Fruit fly (Drosophila melanogaster): ENCODE data around the gene hid.

hid gene

dm6 chr3L:18192858-18193478 is 7.5 kb upstream of the hid start (continued):
- no peak for TF ChIP-seq CG3995 (GFP tag; optimal IDR thresholded peaks at IDR 0.05)
- no peak for TF ChIP-seq cad (GFP tag; optimal IDR thresholded peaks at IDR 0.05)
- TF ChIP-seq CG5953 (GFP tag; IDR thresholded peaks at IDR 0.05), result no peak
- TF ChIP-seq en (GFP tag; optimal IDR thresholded peaks at IDR 0.05), result no peak
- no peak; the same call in 1 of the 2 replicates for TF ChIP-seq Gsc (GFP tag; IDR thresholded peaks at IDR 0.05)
- TF ChIP-seq ewg (GFP tag; optimal IDR thresholded peaks at IDR 0.05), result peak; percentile 45
- no peak for TF ChIP-seq BEAF-32 (GFP tag; optimal IDR thresholded peaks at IDR 0.05)
- no peak; the same call in 1 of the 2 replicates for TF ChIP-seq CG3847 (GFP tag; IDR thresholded peaks at IDR 0.05)
- no peak for TF ChIP-seq Sin3A (optimal IDR thresholded peaks at IDR 0.05)
- TF ChIP-seq Ravus (GFP tag; IDR thresholded peaks at IDR 0.05), result peak; percentile 13; the same call in 1 of the 2 replicates
- TF ChIP-seq CG12391 (tag; optimal IDR thresholded peaks at IDR 0.05), result peak; percentile 91
- TF ChIP-seq fu2 (GFP tag; optimal IDR thresholded peaks at IDR 0.05), result no peak
- no peak for TF ChIP-seq CG2199 (GFP tag; IDR thresholded peaks at IDR 0.05)
- TF ChIP-seq CG15479 (GFP tag; optimal IDR thresholded peaks at IDR 0.05), result peak; percentile 38
- TF ChIP-seq CG13775 (GFP tag; optimal IDR thresholded peaks at IDR 0.05), result peak; percentile 84
- peak; percentile 30 for TF ChIP-seq jing (GFP tag; optimal IDR thresholded peaks at IDR 0.05)
- TF ChIP-seq CG34376 (GFP tag; optimal IDR thresholded peaks at IDR 0.05), result no peak
- TF ChIP-seq CG4617 (GFP tag; optimal IDR thresholded peaks at IDR 0.05; ENCODE audit: borderline replicate concordance), result peak; percentile 19
- no peak for TF ChIP-seq jumu (GFP tag; optimal IDR thresholded peaks at IDR 0.05)
- TF ChIP-seq Mes4 (GFP tag; optimal IDR thresholded peaks at IDR 0.05), result no peak
- TF ChIP-seq CG32532 (GFP tag; IDR thresholded peaks at IDR 0.05), result peak; percentile 60; the same call in 1 of the 2 replicates
- peak; percentile 96 for TF ChIP-seq dmrt11E (tag; optimal IDR thresholded peaks at IDR 0.05)
- TF ChIP-seq Eip74EF (GFP tag; optimal IDR thresholded peaks at IDR 0.05), result peak in 1 of 2 experiments; percentile 64
- no peak for TF ChIP-seq CG43689 (GFP tag; IDR thresholded peaks at IDR 0.05)
- no peak for TF ChIP-seq CG34224 (GFP tag; IDR thresholded peaks at IDR 0.05; ENCODE audit: partially characterized antibody)
- peak; percentile 60 for TF ChIP-seq CG9817 (tag; optimal IDR thresholded peaks at IDR 0.05)
- TF ChIP-seq hb (GFP tag; IDR thresholded peaks at IDR 0.05; ENCODE audit: partially characterized antibody), result no peak
- TF ChIP-seq dmrt99B (tag; optimal IDR thresholded peaks at IDR 0.05), result peak; percentile 87
- TF ChIP-seq crc (GFP tag; optimal IDR thresholded peaks at IDR 0.05), result no peak
- no peak for TF ChIP-seq rib (GFP tag; IDR thresholded peaks at IDR 0.05)
- TF ChIP-seq CG1233 (GFP tag; optimal IDR thresholded peaks at IDR 0.05), result peak; percentile 75
- TF ChIP-seq H15 (GFP tag; IDR thresholded peaks at IDR 0.05), result no peak
- TF ChIP-seq CG6254 (GFP tag; optimal IDR thresholded peaks at IDR 0.05), result peak; percentile 82
- peak; percentile 73 for TF ChIP-seq CG4820 (GFP tag; optimal IDR thresholded peaks at IDR 0.05)
- peak; percentile 77 for TF ChIP-seq Meics (GFP tag; optimal IDR thresholded peaks at IDR 0.05)
- no peak for TF ChIP-seq Hmx (GFP tag; optimal IDR thresholded peaks at IDR 0.05)
- no peak for TF ChIP-seq CG1792 (GFP tag; optimal IDR thresholded peaks at IDR 0.05)
- TF ChIP-seq CG31388 (GFP tag; optimal IDR thresholded peaks at IDR 0.05), result peak; percentile 34
- no peak for TF ChIP-seq ERR (GFP tag; optimal IDR thresholded peaks at IDR 0.05)
- no peak for TF ChIP-seq disco-r (GFP tag; optimal IDR thresholded peaks at IDR 0.05)
- TF ChIP-seq CG1602 (GFP tag; optimal IDR thresholded peaks at IDR 0.05), result peak; percentile 74
- TF ChIP-seq CG12104 (GFP tag; optimal IDR thresholded peaks at IDR 0.05), result peak; percentile 56
- no peak for TF ChIP-seq sima (GFP tag; optimal IDR thresholded peaks at IDR 0.05)
- TF ChIP-seq HmgZ (tag; optimal IDR thresholded peaks at IDR 0.05), result no peak
- TF ChIP-seq kay (GFP tag; optimal IDR thresholded peaks at IDR 0.05), result peak; percentile 36
- TF ChIP-seq Fer1 (GFP tag; optimal IDR thresholded peaks at IDR 0.05), result no peak
- no peak for TF ChIP-seq Rx (GFP tag; IDR thresholded peaks at IDR 0.05)
- peak; percentile 72 for TF ChIP-seq CG9437 (GFP tag; optimal IDR thresholded peaks at IDR 0.05)
- peak; percentile 89 for TF ChIP-seq CG10267 (tag; optimal IDR thresholded peaks at IDR 0.05)
- TF ChIP-seq nmo (GFP tag; optimal IDR thresholded peaks at IDR 0.05), result peak; percentile 93

Data from whole organism, embryonic.